Fruit fly (Drosophila melanogaster): Measurements from ENCODE around the gene Sap130.

Sap130 gene

dm6 chr3L:12798795-12799311 lies 6.8 kb upstream of the Sap130 start:
- TF ChIP-seq ttk (optimal IDR thresholded peaks at IDR 0.05) (no peak), h (optimal IDR thresholded peaks at IDR 0.05) (no peak), Sin3A (optimal IDR thresholded peaks at IDR 0.05) (no peak), insv (optimal IDR thresholded peaks at IDR 0.05) (no peak), psq (optimal IDR thresholded peaks at IDR 0.05) (no peak), Myc (optimal IDR thresholded peaks at IDR 0.05) (no peak)

- TF ChIP-seq Sin3A (optimal IDR thresholded peaks at IDR 0.05) (no peak), Myc (optimal IDR thresholded peaks at IDR 0.05) (no peak), h (optimal IDR thresholded peaks at IDR 0.05) (no peak), psq (optimal IDR thresholded peaks at IDR 0.05) (no peak), ttk (optimal IDR thresholded peaks at IDR 0.05) (no peak), insv (optimal IDR thresholded peaks at IDR 0.05) (no peak)
Measured at dm6 chr3L:12799431-12800147, 6.1 kb upstream of the Sap130 start.

dm6 chr3L:12800167-12800566 lies 5.5 kb upstream of the Sap130 start:
- TF ChIP-seq h (optimal IDR thresholded peaks at IDR 0.05) (no peak), ttk (optimal IDR thresholded peaks at IDR 0.05) (no peak), Sin3A (optimal IDR thresholded peaks at IDR 0.05) (no peak), insv (optimal IDR thresholded peaks at IDR 0.05) (no peak), Myc (optimal IDR thresholded peaks at IDR 0.05) (no peak), psq (optimal IDR thresholded peaks at IDR 0.05) (no peak)

- TF ChIP-seq insv (optimal IDR thresholded peaks at IDR 0.05) = no peak
- no peak for TF ChIP-seq psq (optimal IDR thresholded peaks at IDR 0.05)
- no peak for TF ChIP-seq Myc (optimal IDR thresholded peaks at IDR 0.05)
- TF ChIP-seq ttk (optimal IDR thresholded peaks at IDR 0.05) = no peak
- TF ChIP-seq h (optimal IDR thresholded peaks at IDR 0.05) = no peak
- no peak for TF ChIP-seq Sin3A (optimal IDR thresholded peaks at IDR 0.05)
Measured at dm6 chr3L:12802443-12802865, 3.2 kb upstream of the Sap130 start.

dm6 chr3L:12803159-12804034 lies 2.3 kb upstream of the Sap130 start:
- TF ChIP-seq Sin3A (optimal IDR thresholded peaks at IDR 0.05) = no peak

- TF ChIP-seq psq (optimal IDR thresholded peaks at IDR 0.05) (no peak), ttk (optimal IDR thresholded peaks at IDR 0.05) (no peak), insv (optimal IDR thresholded peaks at IDR 0.05) (no peak), h (optimal IDR thresholded peaks at IDR 0.05) (no peak), Myc (optimal IDR thresholded peaks at IDR 0.05) (no peak), Sin3A (optimal IDR thresholded peaks at IDR 0.05) (no peak)
Measured at dm6 chr3L:12804035-12804729, 1.5 kb upstream of the Sap130 start.

- no peak for TF ChIP-seq Sin3A (optimal IDR thresholded peaks at IDR 0.05)
- TF ChIP-seq psq (optimal IDR thresholded peaks at IDR 0.05) = no peak
- TF ChIP-seq Myc (optimal IDR thresholded peaks at IDR 0.05) = no peak
- TF ChIP-seq insv (optimal IDR thresholded peaks at IDR 0.05) = no peak
- no peak for TF ChIP-seq ttk (optimal IDR thresholded peaks at IDR 0.05)
- no peak for TF ChIP-seq h (optimal IDR thresholded peaks at IDR 0.05)
Measured at dm6 chr3L:12804730-12805170, 952 bp upstream of the Sap130 start, which contains the start of gene Atg1. Atg1 (minus strand) TSS chr3L:12805116.

- peak; percentile 97 for TF ChIP-seq psq (optimal IDR thresholded peaks at IDR 0.05)
- TF ChIP-seq Myc (optimal IDR thresholded peaks at IDR 0.05) = no peak
- no peak for TF ChIP-seq Sin3A (optimal IDR thresholded peaks at IDR 0.05)
- TF ChIP-seq ttk (optimal IDR thresholded peaks at IDR 0.05) = no peak
- no peak for TF ChIP-seq h (optimal IDR thresholded peaks at IDR 0.05)
- no peak for TF ChIP-seq insv (optimal IDR thresholded peaks at IDR 0.05)
Measured at dm6 chr3L:12806290-12806743, 615 bp downstream of the Sap130 start.

dm6 chr3L:12808421-12808820 lies 2.7 kb downstream of the Sap130 start, which contains the start of gene CG32110:
CG32110 (plus strand) TSS chr3L:12808721.
- no peak for TF ChIP-seq insv (optimal IDR thresholded peaks at IDR 0.05)
- no peak for TF ChIP-seq Myc (optimal IDR thresholded peaks at IDR 0.05)
- no peak for TF ChIP-seq ttk (optimal IDR thresholded peaks at IDR 0.05)
- no peak for TF ChIP-seq Sin3A (optimal IDR thresholded peaks at IDR 0.05)
- no peak for TF ChIP-seq psq (optimal IDR thresholded peaks at IDR 0.05)
- TF ChIP-seq h (optimal IDR thresholded peaks at IDR 0.05) = no peak

- TF ChIP-seq h (optimal IDR thresholded peaks at IDR 0.05) (no peak), Sin3A (optimal IDR thresholded peaks at IDR 0.05) (no peak), Myc (optimal IDR thresholded peaks at IDR 0.05) (no peak), insv (optimal IDR thresholded peaks at IDR 0.05) (no peak), ttk (optimal IDR thresholded peaks at IDR 0.05) (no peak), psq (optimal IDR thresholded peaks at IDR 0.05) (no peak)
Measured at dm6 chr3L:12813907-12814306, 8.2 kb downstream of the Sap130 start, which contains the start of the genes Sf3a2 and CG42588. Sf3a2 (minus strand) TSS chr3L:12814019. CG42588 (plus strand) TSS chr3L:12814254.

- TF ChIP-seq Sin3A (optimal IDR thresholded peaks at IDR 0.05) (no peak), insv (optimal IDR thresholded peaks at IDR 0.05) (no peak), h (optimal IDR thresholded peaks at IDR 0.05) (no peak), ttk (optimal IDR thresholded peaks at IDR 0.05) (no peak), psq (optimal IDR thresholded peaks at IDR 0.05) (no peak)
Measured at dm6 chr3L:12814806-12815205, 9.1 kb downstream of the Sap130 start.
